Worm (Caenorhabditis elegans) whole organism, L1 larva: ENCODE results near the gene zip-6.
"Not testable (repeated sequence)": the region's sequence is repeated elsewhere in the genome, so short reads cannot be mapped to it uniquely, and the experiment has no call there.

Source experiments
- F16B12.6 ChIP-seq: fragments of 150-350 bp; optimal IDR thresholded peaks from 2 replicates; lab custom pipeline; 2014; ENCODE audit warnings: missing biosample characterization, missing genetic modification characterization
- aha-1 ChIP-seq: fragments of 150-350 bp; optimal IDR thresholded peaks from 2 replicates; lab custom pipeline; 2014; ENCODE audit warnings: missing biosample characterization, missing genetic modification characterization
- alr-1 ChIP-seq: fragments of 200-800 bp; sonication (Bioruptor generic); optimal IDR thresholded peaks from 2 replicates; lab custom pipeline; 2018; ENCODE audit warnings: borderline replicate concordance, mild to moderate bottlenecking, missing genetic modification characterization, missing compliant biosample characterization
- blmp-1 ChIP-seq: fragments of 150-350 bp; optimal IDR thresholded peaks from 2 replicates; lab custom pipeline; 2014; ENCODE audit warnings: missing biosample characterization, missing genetic modification characterization
- ceh-63 ChIP-seq: fragments of 200-800 bp; sonication (Bioruptor generic); optimal IDR thresholded peaks from 2 replicates; lab custom pipeline; 2018; ENCODE audit warnings: mild to moderate bottlenecking, missing genetic modification characterization, missing compliant biosample characterization
- ceh-8 ChIP-seq: fragments of 200-800 bp; sonication (Bioruptor generic); optimal IDR thresholded peaks from 2 replicates; lab custom pipeline; 2018; ENCODE audit warnings: mild to moderate bottlenecking, missing genetic modification characterization, moderate library complexity, missing compliant biosample characterization
- ces-1 ChIP-seq: fragments of 150-350 bp; optimal IDR thresholded peaks from 2 replicates; lab custom pipeline; 2014; ENCODE audit warnings: missing biosample characterization, missing genetic modification reagents, missing genetic modification characterization
- dsc-1 ChIP-seq: sonication (generic microtip); optimal IDR thresholded peaks from 2 replicates; lab custom pipeline; 2016; ENCODE audit warnings: mild to moderate bottlenecking, missing genetic modification characterization, missing compliant biosample characterization
- efl-1 ChIP-seq, 4 experiments: fragments of 150-350 bp; optimal IDR thresholded peaks in 3 of 4; peaks in 1 of 4; 1 replicate in 1 of 4; 2 replicates in 3 of 4; lab custom pipeline; 2014; ENCODE audit warnings: missing biosample characterization in 2 of 4, missing genetic modification characterization in 2 of 4, missing genetic modification reagents in 2 of 4
- egl-27 ChIP-seq, 2 experiments: fragments of 150-350 bp in 1 of 2; sonication (generic microtip); optimal IDR thresholded peaks; 3 replicates each; lab custom pipeline; 2017 to 2018; ENCODE audit warnings: missing biosample characterization in 2 of 2, missing genetic modification characterization in 2 of 2, missing genetic modification reagents in 2 of 2
- elt-3 ChIP-seq, 6 experiments: fragments of 150-350 bp in 1 of 6; sonication (generic microtip); optimal IDR thresholded peaks; 2 replicates each; lab custom pipeline; 2017 to 2018; ENCODE audit warnings: missing biosample characterization in 6 of 6, missing genetic modification characterization in 6 of 6, inconsistent platforms in 1 of 6
- fkh-10 ChIP-seq: sonication (generic microtip); optimal IDR thresholded peaks from 2 replicates; lab custom pipeline; 2017; ENCODE audit warnings: missing biosample characterization, missing genetic modification reagents, missing genetic modification characterization
- fkh-4 ChIP-seq: sonication (generic microtip); optimal IDR thresholded peaks from 2 replicates; lab custom pipeline; 2016; ENCODE audit warnings: missing compliant biosample characterization, missing genetic modification characterization, borderline replicate concordance
- fkh-8 ChIP-seq: sonication (generic microtip); optimal IDR thresholded peaks from 2 replicates; lab custom pipeline; 2016; ENCODE audit warnings: mild to moderate bottlenecking, missing genetic modification characterization, missing compliant biosample characterization
- fos-1 ChIP-seq: fragments of 150-350 bp; optimal IDR thresholded peaks from 2 replicates; lab custom pipeline; 2014; ENCODE audit warnings: missing biosample characterization, missing genetic modification characterization
- irx-1 ChIP-seq: sonication (generic microtip); optimal IDR thresholded peaks from 2 replicates; lab custom pipeline; 2016; ENCODE audit warnings: missing genetic modification characterization, missing compliant biosample characterization
- lin-15B ChIP-seq: fragments of 150-350 bp; sonication (generic microtip); optimal IDR thresholded peaks from 3 replicates; lab custom pipeline; 2014; ENCODE audit warnings: missing biosample characterization, missing genetic modification characterization
- lin-39 ChIP-seq: fragments of 150-350 bp; optimal IDR thresholded peaks from 2 replicates; lab custom pipeline; 2014; ENCODE audit warnings: missing biosample characterization, missing genetic modification reagents, missing genetic modification characterization
- lir-3 ChIP-seq: sonication (generic microtip); optimal IDR thresholded peaks from 2 replicates; lab custom pipeline; 2016; ENCODE audit warnings: mild to moderate bottlenecking, missing genetic modification characterization, moderate library complexity, missing compliant biosample characterization; ENCODE audit not compliant: poor library complexity
- lsy-2 ChIP-seq, 2 experiments: fragments of 150-350 bp; optimal IDR thresholded peaks; 2 replicates each; lab custom pipeline; 2014; ENCODE audit warnings: missing biosample characterization in 2 of 2, missing genetic modification characterization in 2 of 2
- mdl-1 ChIP-seq, 2 experiments: fragments of 150-350 bp; optimal IDR thresholded peaks; 2 replicates each; lab custom pipeline; 2014 to 2017; ENCODE audit warnings: missing biosample characterization in 2 of 2, missing genetic modification characterization in 2 of 2, inconsistent platforms in 1 of 2
- nhr-11 ChIP-seq: fragments of 150-350 bp; optimal IDR thresholded peaks from 2 replicates; lab custom pipeline; 2014; ENCODE audit warnings: missing biosample characterization, missing genetic modification characterization
- nhr-20 ChIP-seq: sonication (generic microtip); optimal IDR thresholded peaks from 2 replicates; lab custom pipeline; 2016; ENCODE audit warnings: mild to moderate bottlenecking, missing genetic modification characterization, missing compliant biosample characterization
- nhr-28 ChIP-seq: fragments of 150-350 bp; optimal IDR thresholded peaks from 2 replicates; lab custom pipeline; 2014; ENCODE audit warnings: missing biosample characterization, missing genetic modification characterization
- nhr-47 ChIP-seq: sonication (generic microtip); optimal IDR thresholded peaks from 2 replicates; lab custom pipeline; 2016; ENCODE audit warnings: mild to moderate bottlenecking, missing genetic modification characterization, moderate library complexity, missing compliant biosample characterization
- nhr-77 ChIP-seq: fragments of 150-350 bp; optimal IDR thresholded peaks from 2 replicates; lab custom pipeline; 2014; ENCODE audit warnings: missing biosample characterization, missing genetic modification characterization
- snpc-4 ChIP-seq: fragments of 150-350 bp; optimal IDR thresholded peaks from 2 replicates; lab custom pipeline; 2014; ENCODE audit warnings: missing biosample characterization, missing genetic modification characterization
- snu-23 ChIP-seq: sonication (generic microtip); optimal IDR thresholded peaks from 2 replicates; lab custom pipeline; 2016; ENCODE audit warnings: missing genetic modification characterization, missing compliant biosample characterization
- sox-4 ChIP-seq: sonication (generic microtip); optimal IDR thresholded peaks from 2 replicates; lab custom pipeline; 2016; ENCODE audit warnings: missing genetic modification characterization, missing compliant biosample characterization
- swsn-7 ChIP-seq: sonication (generic microtip); optimal IDR thresholded peaks from 2 replicates; lab custom pipeline; 2016; ENCODE audit warnings: missing genetic modification characterization, missing compliant biosample characterization
- tbx-2 ChIP-seq: sonication (generic microtip); optimal IDR thresholded peaks from 2 replicates; lab custom pipeline; 2016; ENCODE audit warnings: missing genetic modification characterization, missing compliant biosample characterization
- unc-130 ChIP-seq: fragments of 150-350 bp; optimal IDR thresholded peaks from 2 replicates; lab custom pipeline; 2017; ENCODE audit warnings: missing biosample characterization, missing genetic modification characterization, inconsistent platforms
- xbp-1 ChIP-seq: sonication (generic microtip); optimal IDR thresholded peaks from 2 replicates; lab custom pipeline; 2016; ENCODE audit warnings: missing genetic modification characterization, missing compliant biosample characterization
- ztf-4 ChIP-seq: fragments of 150-350 bp; optimal IDR thresholded peaks from 2 replicates; lab custom pipeline; 2014; ENCODE audit warnings: missing biosample characterization, missing genetic modification characterization

Gene zip-6

ce11 chrIV:11218037-11218436 lies at the start of gene zip-6:
TSS of gene zip-6 (minus strand) at chrIV:11218137.
- TF ChIP-seq lir-3 (no peak), egl-27 (tag; optimal IDR thresholded peaks at IDR 0.05; lab: Kevin White, UChicago) (no peak), nhr-28 (tag; lab: Kevin White, UChicago) (no peak), sox-4 (tag; lab: Kevin White, UChicago) (no peak), F16B12.6 (no peak), lsy-2 (tag; optimal IDR thresholded peaks at IDR 0.05; lab: Kevin White, UChicago) (no peak), elt-3 (tag; optimal IDR thresholded peaks at IDR 0.05; lab: Kevin White, UChicago) (no peak), fos-1 (tag; lab: Kevin White, UChicago) (no peak), irx-1 (tag; lab: Kevin White, UChicago) (no peak), snpc-4 (tag; lab: Kevin White, UChicago) (no peak), fkh-4 (tag; lab: Kevin White, UChicago) (no peak), ceh-8 (GFP tag; lab: Kevin White, UChicago) (no peak)

ce11 chrIV:11266090-11266489 lies 48.2 kb upstream of the zip-6 start, which contains the start of gene col-127:
TSS of gene col-127 (minus strand) at chrIV:11266190.
- TF ChIP-seq elt-3 (tag; optimal IDR thresholded peaks at IDR 0.05; lab: Kevin White, UChicago) (no peak), fos-1 (tag; lab: Kevin White, UChicago) (no peak), alr-1 (no peak), sox-4 (tag; lab: Kevin White, UChicago) (no peak), nhr-77 (tag; lab: Kevin White, UChicago) (no peak), nhr-11 (tag; lab: Kevin White, UChicago) (no peak), fkh-10 (GFP tag; lab: Kevin White, UChicago) (no peak), nhr-47 (tag; lab: Kevin White, UChicago) (no peak), lin-15B (tag; lab: Kevin White, UChicago) (no peak), tbx-2 (no peak), efl-1 (optimal IDR thresholded peaks at IDR 0.05; lab: Kevin White, UChicago) (no peak), efl-1 (GFP tag; optimal IDR thresholded peaks at IDR 0.05 in 1 of 2; lab: Kevin White, UChicago) (no peak), fkh-4 (tag; lab: Kevin White, UChicago) (no peak), nhr-20 (no peak), ceh-63 (GFP tag; lab: Kevin White, UChicago) (no peak), swsn-7 (tag; lab: Kevin White, UChicago) (no peak), ces-1 (GFP tag; lab: Kevin White, UChicago) (no peak), xbp-1 (tag; lab: Kevin White, UChicago) (no peak), aha-1 (tag; lab: Kevin White, UChicago) (no peak)

- not testable (repeated sequence) for TF ChIP-seq blmp-1; ces-1 (GFP tag; lab: Kevin White, UChicago); lin-39 (tag; lab: Kevin White, UChicago)
Observed at ce11 chrIV:11263101-11263500, 45.2 kb upstream of the zip-6 start, which contains the start of gene col-126. TSS of gene col-126 (plus strand) at chrIV:11263401.

ce11 chrIV:11261535-11261934 lies 43.6 kb upstream of the zip-6 start, which contains the start of gene F54D1.1:
TSS of gene F54D1.1 (plus strand) at chrIV:11261835.
- no peak for TF ChIP-seq sox-4 (tag; lab: Kevin White, UChicago)
- TF ChIP-seq unc-130 (tag; lab: Kevin White, UChicago), result no peak
- TF ChIP-seq snu-23 (GFP tag; lab: Kevin White, UChicago), result no peak
- no peak for TF ChIP-seq mdl-1 (tag; optimal IDR thresholded peaks at IDR 0.05; lab: Kevin White, UChicago)
- peak; percentile 28 for TF ChIP-seq fkh-8
- TF ChIP-seq dsc-1 (tag; lab: Kevin White, UChicago), result peak; percentile 70
- TF ChIP-seq fos-1 (tag; lab: Kevin White, UChicago), result no peak
- TF ChIP-seq ztf-4, result no peak
